Worm (Caenorhabditis elegans) whole organism, young adult: ENCODE results near the gene frpr-12.

Experiments
- B0336.3 ChIP-seq: fragments of 200-800 bp; sonication (Bioruptor generic); IDR thresholded peaks from 2 replicates; pipeline ENCODE4 v1.3.6; 2022; ENCODE audit warnings: missing genetic modification characterization, missing compliant biosample characterization
- C17E4.6 ChIP-seq: fragments of 200-800 bp; sonication (Bioruptor generic); IDR thresholded peaks from 2 replicates; pipeline ENCODE4 v1.3.6; 2022; ENCODE audit warnings: missing genetic modification reagents, missing genetic modification characterization, missing compliant biosample characterization
- F22D6.2 ChIP-seq: sonication (generic microtip); optimal IDR thresholded peaks from 2 replicates; lab custom pipeline; 2016; ENCODE audit warnings: mild to moderate bottlenecking, missing genetic modification characterization, missing compliant biosample characterization
- F52B5.7 ChIP-seq: sonication (generic microtip); optimal IDR thresholded peaks from 2 replicates; lab custom pipeline; 2016; ENCODE audit warnings: mild to moderate bottlenecking, missing genetic modification characterization, missing compliant biosample characterization
- F55B11.4 ChIP-seq: sonication (generic microtip); optimal IDR thresholded peaks from 2 replicates; lab custom pipeline; 2016; ENCODE audit warnings: missing compliant biosample characterization, missing genetic modification characterization, borderline replicate concordance; ENCODE audit not compliant: insufficient read depth
- F57A8.1 ChIP-seq: fragments of 200-800 bp; sonication (Bioruptor generic); optimal IDR thresholded peaks from 2 replicates; lab custom pipeline; 2018; ENCODE audit warnings: mild to moderate bottlenecking, missing genetic modification characterization, moderate library complexity, missing compliant biosample characterization
- F57C9.4 ChIP-seq: sonication (generic microtip); optimal IDR thresholded peaks from 2 replicates; lab custom pipeline; 2017; ENCODE audit warnings: mild to moderate bottlenecking, missing genetic modification characterization, missing compliant biosample characterization
- K12H6.12 ChIP-seq: fragments of 200-800 bp; sonication (Bioruptor generic); optimal IDR thresholded peaks from 2 replicates; lab custom pipeline; 2018; ENCODE audit warnings: mild to moderate bottlenecking, missing genetic modification characterization, missing compliant biosample characterization
- T26A5.8 ChIP-seq: sonication (generic microtip); optimal IDR thresholded peaks from 2 replicates; lab custom pipeline; 2016; ENCODE audit warnings: missing genetic modification characterization, missing compliant biosample characterization
- ama-1 ChIP-seq, 3 experiments: fragments of 150-350 bp in 1 of 3; sonication (generic microtip) in 2 of 3; optimal IDR thresholded peaks; 2 replicates each; lab custom pipeline; 2014 to 2018; ENCODE audit warnings: missing biosample characterization in 2 of 3, missing genetic modification characterization in 2 of 3, missing genetic modification reagents in 2 of 3
- atf-7 ChIP-seq: sonication (generic microtip); optimal IDR thresholded peaks from 2 replicates; lab custom pipeline; 2017; ENCODE audit warnings: mild to moderate bottlenecking, missing genetic modification characterization, missing compliant biosample characterization
- athp-1 ChIP-seq: sonication (generic microtip); optimal IDR thresholded peaks from 2 replicates; lab custom pipeline; 2017; ENCODE audit warnings: mild to moderate bottlenecking, missing genetic modification characterization, missing compliant biosample characterization
- attf-5 ChIP-seq: fragments of 200-800 bp; sonication (Bioruptor generic); optimal IDR thresholded peaks from 2 replicates; lab custom pipeline; 2018; ENCODE audit warnings: mild to moderate bottlenecking, missing genetic modification characterization, missing compliant biosample characterization
- attf-6 ChIP-seq: fragments of 200-800 bp; sonication (Bioruptor generic); IDR thresholded peaks from 2 replicates; pipeline ENCODE4 v1.3.6; 2022; ENCODE audit warnings: missing genetic modification reagents, missing genetic modification characterization, missing compliant biosample characterization
- cebp-1 ChIP-seq, 2 experiments: fragments of 200-800 bp in 1 of 2; sonication (Bioruptor generic) in 1 of 2; sonication (generic microtip) in 1 of 2; IDR thresholded peaks in 1 of 2; optimal IDR thresholded peaks in 1 of 2; 2 replicates each; pipeline versions ENCODE4 v1.3.6 to Lab custom; 2017 to 2022; ENCODE audit warnings: missing compliant biosample characterization in 2 of 2, missing genetic modification characterization in 2 of 2, mild to moderate bottlenecking in 1 of 2, missing genetic modification reagents in 1 of 2, moderate library complexity in 1 of 2
- cebp-2 ChIP-seq: fragments of 200-800 bp; sonication (Bioruptor generic); IDR thresholded peaks from 2 replicates; pipeline ENCODE4 v1.3.6; 2022; ENCODE audit warnings: missing genetic modification characterization, missing compliant biosample characterization
- ceh-27 ChIP-seq: fragments of 200-800 bp; sonication (Bioruptor generic); optimal IDR thresholded peaks from 2 replicates; lab custom pipeline; 2018; ENCODE audit warnings: mild to moderate bottlenecking, missing genetic modification characterization, moderate library complexity, missing compliant biosample characterization
- ceh-40 ChIP-seq: fragments of 200-800 bp; sonication (Bioruptor generic); IDR thresholded peaks from 2 replicates; pipeline ENCODE4 v1.3.6; 2022; ENCODE audit warnings: missing genetic modification characterization, missing compliant biosample characterization
- chd-7 ChIP-seq: sonication (generic microtip); optimal IDR thresholded peaks from 2 replicates; lab custom pipeline; 2016; ENCODE audit warnings: mild to moderate bottlenecking, missing genetic modification characterization, moderate library complexity, missing compliant biosample characterization
- die-1 ChIP-seq: sonication (generic microtip); optimal IDR thresholded peaks from 2 replicates; lab custom pipeline; 2016; ENCODE audit warnings: missing genotype, mild to moderate bottlenecking, missing genetic modification characterization, missing compliant biosample characterization
- dpff-1 ChIP-seq: sonication (generic microtip); optimal IDR thresholded peaks from 2 replicates; lab custom pipeline; 2017; ENCODE audit warnings: mild to moderate bottlenecking, missing genetic modification characterization, missing compliant biosample characterization
- egl-18 ChIP-seq: fragments of 200-800 bp; sonication (Bioruptor generic); IDR thresholded peaks from 2 replicates; pipeline ENCODE4 v1.3.6; 2022; ENCODE audit warnings: missing genetic modification reagents, missing genetic modification characterization, missing compliant biosample characterization
- ets-4 ChIP-seq: fragments of 200-800 bp; sonication (Bioruptor generic); optimal IDR thresholded peaks from 2 replicates; lab custom pipeline; 2018; ENCODE audit warnings: mild to moderate bottlenecking, missing genetic modification characterization, missing compliant biosample characterization
- fkh-3 ChIP-seq: sonication (generic microtip); optimal IDR thresholded peaks from 2 replicates; lab custom pipeline; 2016; ENCODE audit warnings: mild to moderate bottlenecking, missing genetic modification characterization, missing compliant biosample characterization
- hlh-12 ChIP-seq: sonication (generic microtip); optimal IDR thresholded peaks from 2 replicates; lab custom pipeline; 2016; ENCODE audit warnings: missing genetic modification characterization, missing compliant biosample characterization
- hrde-1 ChIP-seq: sonication (generic microtip); optimal IDR thresholded peaks from 2 replicates; lab custom pipeline; 2016; ENCODE audit warnings: missing genetic modification characterization, mild to moderate bottlenecking, missing compliant biosample characterization, moderate library complexity, missing genotype, missing genetic modification reagents, borderline replicate concordance
- hsf-1 ChIP-seq: fragments of 200-800 bp; sonication (Bioruptor generic); IDR thresholded peaks from 2 replicates; pipeline ENCODE4 v1.3.6; 2022; ENCODE audit warnings: missing genetic modification reagents, missing genetic modification characterization, missing compliant biosample characterization
- let-607 ChIP-seq, 2 experiments: fragments of 200-800 bp in 1 of 2; sonication (Bioruptor generic) in 1 of 2; sonication (generic microtip) in 1 of 2; optimal IDR thresholded peaks; 2 replicates each; lab custom pipeline; 2016 to 2018; ENCODE audit warnings: mild to moderate bottlenecking in 2 of 2, missing compliant biosample characterization in 2 of 2, missing genetic modification characterization in 2 of 2, moderate library complexity in 2 of 2, missing genotype in 1 of 2
- lin-40 ChIP-seq: sonication (generic microtip); optimal IDR thresholded peaks from 2 replicates; lab custom pipeline; 2016; ENCODE audit warnings: missing genetic modification characterization, mild to moderate bottlenecking, missing compliant biosample characterization, missing genotype, missing genetic modification reagents
- lsy-27 ChIP-seq: sonication (generic microtip); optimal IDR thresholded peaks from 2 replicates; lab custom pipeline; 2017; ENCODE audit warnings: missing genetic modification characterization, mild to moderate bottlenecking, missing compliant biosample characterization, antibody characterized with exemption, missing genotype, borderline replicate concordance; ENCODE audit not compliant: insufficient read depth
- madf-3 ChIP-seq: fragments of 200-800 bp; sonication (Bioruptor generic); IDR thresholded peaks from 2 replicates; pipeline ENCODE4 v1.3.6; 2022; ENCODE audit warnings: missing genetic modification reagents, missing genetic modification characterization, missing compliant biosample characterization
- mes-4 ChIP-seq: sonication (generic microtip); optimal IDR thresholded peaks from 2 replicates; lab custom pipeline; 2016; ENCODE audit warnings: missing genotype, missing genetic modification characterization, missing compliant biosample characterization
- nhr-120 ChIP-seq: fragments of 200-800 bp; sonication (Bioruptor generic); IDR thresholded peaks from 2 replicates; pipeline ENCODE4 v1.3.6; 2022; ENCODE audit warnings: missing genetic modification characterization, missing compliant biosample characterization
- pbrm-1 ChIP-seq: fragments of 200-800 bp; sonication (Bioruptor generic); IDR thresholded peaks from 2 replicates; pipeline ENCODE4 v1.3.6; 2022; ENCODE audit warnings: missing genetic modification reagents, missing genetic modification characterization, missing compliant biosample characterization
- repo-1 ChIP-seq: sonication (generic microtip); optimal IDR thresholded peaks from 2 replicates; lab custom pipeline; 2017; ENCODE audit warnings: mild to moderate bottlenecking, missing genetic modification characterization, missing compliant biosample characterization
- sea-2 ChIP-seq: fragments of 200-800 bp; sonication (Bioruptor generic); IDR thresholded peaks from 2 replicates; pipeline ENCODE4 v1.3.6; 2022; ENCODE audit warnings: missing genetic modification characterization, missing compliant biosample characterization
- sptf-2 ChIP-seq: fragments of 200-800 bp; sonication (Bioruptor generic); optimal IDR thresholded peaks from 2 replicates; lab custom pipeline; 2018; ENCODE audit warnings: mild to moderate bottlenecking, missing genetic modification characterization, missing compliant biosample characterization
- unc-130 ChIP-seq: sonication (generic microtip); optimal IDR thresholded peaks from 2 replicates; lab custom pipeline; 2016; ENCODE audit warnings: missing genetic modification reagents, missing genetic modification characterization, missing compliant biosample characterization
- ztf-25 ChIP-seq: fragments of 200-800 bp; sonication (Bioruptor generic); IDR thresholded peaks from 2 replicates; pipeline ENCODE4 v1.3.6; 2022; ENCODE audit warnings: missing genetic modification reagents, missing genetic modification characterization, missing compliant biosample characterization
- ztf-26 ChIP-seq: sonication (generic microtip); optimal IDR thresholded peaks from 2 replicates; lab custom pipeline; 2017; ENCODE audit warnings: missing genetic modification characterization, missing compliant biosample characterization

Gene frpr-12

DNA sequence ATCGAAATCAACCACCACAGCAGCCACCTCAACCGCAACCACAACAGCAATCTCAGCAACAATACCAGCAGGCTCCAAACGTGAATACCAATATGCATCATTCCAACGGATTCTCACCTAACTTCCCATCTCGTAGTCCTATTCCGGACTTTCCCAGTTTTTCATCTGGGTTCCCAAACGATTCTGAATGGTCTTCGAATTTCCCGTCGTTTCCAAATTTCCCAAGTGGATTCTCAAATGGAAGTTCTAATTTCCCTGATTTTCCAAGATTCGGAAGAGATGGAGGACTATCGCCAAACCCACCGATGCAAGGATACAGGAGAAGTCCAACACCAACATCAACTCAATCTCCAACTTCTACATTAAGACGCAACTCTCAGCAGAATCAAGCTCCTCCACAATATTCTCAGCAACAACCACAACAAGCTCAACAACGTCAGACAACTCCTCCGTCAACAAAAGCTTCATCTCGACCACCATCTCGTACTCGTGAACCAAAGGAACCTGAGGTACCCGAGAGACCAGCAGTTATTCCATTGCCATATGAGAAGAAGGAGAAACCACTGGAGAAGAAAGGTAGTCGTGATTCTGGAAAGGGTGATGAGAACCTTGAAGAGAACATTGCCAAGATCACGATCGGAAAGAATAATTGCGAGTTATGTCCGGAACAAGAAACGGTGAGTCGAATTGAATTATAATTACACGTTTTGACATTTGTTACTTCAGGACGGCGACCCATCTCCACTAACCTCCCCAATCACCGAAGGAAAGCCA is 34.9 kb downstream of the frpr-12 start:
- TF ChIP-seq T26A5.8 (tag; lab: Kevin White, UChicago) (no peak), pbrm-1 (GFP tag; lab: Robert Waterston, UW) (0 out of 2 replicates have a peak, but pooled peaks have one; percentile 9), let-607 (tag; optimal IDR thresholded peaks at IDR 0.05; lab: Kevin White, UChicago) (no peak), ztf-25 (no peak), ama-1 (optimal IDR thresholded peaks at IDR 0.05; lab: Kevin White, UChicago) (peak; percentile 65), ama-1 (GFP tag; optimal IDR thresholded peaks at IDR 0.05; lab: Kevin White, UChicago) (no peak), C17E4.6 (GFP tag; lab: Robert Waterston, UW) (no peak), sea-2 (no peak)

DNA sequence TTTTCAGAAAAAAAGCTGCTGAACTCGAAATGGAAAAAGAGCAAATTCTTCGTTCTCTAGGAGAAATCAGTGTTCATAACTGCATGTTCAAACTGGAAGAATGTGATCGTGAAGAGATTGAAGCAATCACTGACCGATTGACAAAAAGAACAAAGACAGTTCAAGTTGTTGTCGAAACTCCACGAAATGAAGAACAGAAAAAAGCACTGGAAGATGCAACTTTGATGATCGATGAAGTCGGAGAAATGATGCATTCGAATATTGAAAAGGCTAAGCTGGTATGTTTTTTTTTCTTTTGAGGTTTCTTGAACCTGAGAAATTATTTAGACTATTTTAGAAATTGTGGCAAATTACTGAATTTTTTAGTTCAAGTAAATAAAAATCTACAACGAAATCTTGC is 35.6 kb downstream of the frpr-12 start:
- TF ChIP-seq madf-3 = 0 out of 2 replicates have a peak, but pooled peaks have one; percentile 21
- peak; percentile 11 for TF ChIP-seq ama-1 (optimal IDR thresholded peaks at IDR 0.05; lab: Kevin White, UChicago)
- no peak for TF ChIP-seq ama-1 (GFP tag; optimal IDR thresholded peaks at IDR 0.05; lab: Kevin White, UChicago)
- no peak for TF ChIP-seq mes-4 (tag; lab: Kevin White, UChicago)
- TF ChIP-seq, all 124 proteins: peak for 2

DNA sequence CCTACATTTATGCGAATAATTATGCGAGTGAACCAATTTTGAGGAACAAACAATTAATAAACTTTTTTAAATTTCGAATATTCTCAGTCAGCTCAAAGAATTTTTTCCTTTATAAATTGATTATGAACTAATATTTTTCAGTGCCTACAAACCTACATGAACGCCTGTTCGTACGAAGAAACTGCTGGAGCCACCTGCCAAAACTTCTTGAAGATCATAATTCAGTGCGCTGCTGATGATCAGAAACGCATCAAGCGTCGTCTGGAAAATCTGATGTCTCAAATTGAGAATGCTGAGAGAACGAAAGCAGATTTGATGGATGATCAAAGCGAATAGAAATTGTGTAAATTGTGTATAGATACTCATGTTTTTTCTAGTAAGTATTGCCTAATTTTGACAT is 36.1 kb downstream of the frpr-12 start:
- TF ChIP-seq F57A8.1 (GFP tag; lab: Kevin White, UChicago) = no peak
- no peak for TF ChIP-seq F55B11.4 (tag; lab: Kevin White, UChicago)
- TF ChIP-seq atf-7 (tag; lab: Kevin White, UChicago) = no peak
- TF ChIP-seq fkh-3 (tag; lab: Kevin White, UChicago) = no peak
- TF ChIP-seq hrde-1 (tag; lab: Kevin White, UChicago) = no peak
- no peak for TF ChIP-seq ets-4 (GFP tag; lab: Kevin White, UChicago)
- TF ChIP-seq F52B5.7 (tag; lab: Kevin White, UChicago) = no peak
- no peak for TF ChIP-seq ceh-27 (GFP tag; lab: Kevin White, UChicago)
- TF ChIP-seq hlh-12 = no peak
- no peak for TF ChIP-seq lin-40 (tag; lab: Kevin White, UChicago)
- no peak for TF ChIP-seq cebp-2 (GFP tag; lab: Robert Waterston, UW)
- no peak for TF ChIP-seq lsy-27 (tag; lab: Kevin White, UChicago)
- TF ChIP-seq repo-1 (tag; lab: Kevin White, UChicago) = no peak
- no peak for TF ChIP-seq dpff-1 (tag; lab: Kevin White, UChicago)
- no peak for TF ChIP-seq K12H6.12 (tag; lab: Kevin White, UChicago)
- no peak for TF ChIP-seq F22D6.2 (tag; lab: Kevin White, UChicago)
- TF ChIP-seq unc-130 = no peak
- no peak for TF ChIP-seq ztf-25
- no peak for TF ChIP-seq F57C9.4 (tag; lab: Kevin White, UChicago)
- TF ChIP-seq, all 124 proteins: peak for 0

- no peak for TF ChIP-seq hsf-1 (GFP tag; lab: Robert Waterston, UW)
- TF ChIP-seq cebp-1 (GFP tag; IDR thresholded peaks at IDR 0.05; lab: Robert Waterston, UW) = no peak
- peak; percentile 43 for TF ChIP-seq cebp-1 (tag; optimal IDR thresholded peaks at IDR 0.05; lab: Kevin White, UChicago)
- no peak for TF ChIP-seq attf-6
- peak; percentile 70 for TF ChIP-seq ztf-26 (tag; lab: Kevin White, UChicago)
- peak; percentile 48 for TF ChIP-seq chd-7 (tag; lab: Kevin White, UChicago)
- no peak for TF ChIP-seq sptf-2 (GFP tag; lab: Kevin White, UChicago)
- peak; percentile 5 for TF ChIP-seq F22D6.2 (tag; lab: Kevin White, UChicago)
- no peak for TF ChIP-seq die-1 (tag; lab: Kevin White, UChicago)
- TF ChIP-seq athp-1 (tag; lab: Kevin White, UChicago) = no peak
- 0 out of 2 replicates have a peak, but pooled peaks have one; percentile 5 for TF ChIP-seq ceh-40 (GFP tag; lab: Robert Waterston, UW)
- peak; percentile 93 for TF ChIP-seq ama-1 (optimal IDR thresholded peaks at IDR 0.05; lab: Kevin White, UChicago)
- no peak for TF ChIP-seq ama-1 (GFP tag; optimal IDR thresholded peaks at IDR 0.05; lab: Kevin White, UChicago)
- TF ChIP-seq lin-40 (tag; lab: Kevin White, UChicago) = peak; percentile 3
- no peak for TF ChIP-seq egl-18 (GFP tag; lab: Robert Waterston, UW)
- TF ChIP-seq B0336.3 (GFP tag; lab: Robert Waterston, UW) = peak; percentile 18; the same call in 1 of the 2 replicates
- TF ChIP-seq repo-1 (tag; lab: Kevin White, UChicago) = peak; percentile 67
- no peak for TF ChIP-seq nhr-120 (GFP tag; lab: Robert Waterston, UW)
- no peak for TF ChIP-seq attf-5 (GFP tag; lab: Kevin White, UChicago)
Observed at ce11 chrV:8939424-8940065, 36.7 kb downstream of the frpr-12 start.
